Fruit fly (Drosophila melanogaster) whole organism, embryonic: ENCODE results near the gene CG15912.

Source experiments
- Asciz ChIP-seq: fragments of 200-800 bp; sonication (Bioruptor generic); optimal IDR thresholded peaks from 2 replicates; lab custom pipeline; 2017; ENCODE audit warnings: missing biosample characterization, mild to moderate bottlenecking, missing genetic modification characterization, missing genetic modification reagents
- B-H2 ChIP-seq: fragments of 200-800 bp; sonication (Bioruptor generic); optimal IDR thresholded peaks from 2 replicates; lab custom pipeline; 2018; ENCODE audit warnings: missing biosample characterization, mild to moderate bottlenecking, missing genetic modification characterization
- CG1024 ChIP-seq: fragments of 200-800 bp; sonication (Bioruptor generic); IDR thresholded peaks from 2 replicates; pipeline ENCODE4 v1.3.6; 2022; ENCODE audit warnings: missing biosample characterization, missing genetic modification characterization
- CG11247 ChIP-seq: fragments of 200-800 bp; sonication (Bioruptor generic); IDR thresholded peaks from 2 replicates; pipeline ENCODE4 v1.3.6; 2022; ENCODE audit warnings: missing biosample characterization, missing genetic modification characterization
- CG11696 ChIP-seq: fragments of 200-800 bp; sonication (Bioruptor generic); IDR thresholded peaks from 2 replicates; pipeline ENCODE4 v1.3.6; 2022; ENCODE audit warnings: missing biosample characterization, missing genetic modification characterization
- CG12071 ChIP-seq: fragments of 200-800 bp; sonication (Bioruptor generic); optimal IDR thresholded peaks from 3 replicates; lab custom pipeline; 2018; ENCODE audit warnings: missing biosample characterization, mild to moderate bottlenecking, missing genetic modification characterization
- CG13296 ChIP-seq: fragments of 200-800 bp; sonication (Bioruptor generic); optimal IDR thresholded peaks from 3 replicates; lab custom pipeline; 2018; ENCODE audit warnings: missing biosample characterization, mild to moderate bottlenecking, missing genetic modification characterization
- CG13894 ChIP-seq: fragments of 200-800 bp; sonication (Bioruptor generic); optimal IDR thresholded peaks from 3 replicates; lab custom pipeline; 2018; ENCODE audit warnings: missing biosample characterization, mild to moderate bottlenecking, missing genetic modification characterization, moderate library complexity
- CG15073 ChIP-seq: fragments of 200-800 bp; sonication (Bioruptor generic); optimal IDR thresholded peaks from 2 replicates; lab custom pipeline; 2016; ENCODE audit warnings: missing biosample characterization, missing genetic modification characterization
- CG17359 ChIP-seq: fragments of 200-800 bp; sonication (Bioruptor generic); optimal IDR thresholded peaks from 3 replicates; lab custom pipeline; 2018; ENCODE audit warnings: missing biosample characterization, mild to moderate bottlenecking, missing genetic modification characterization, moderate library complexity
- CG17802 ChIP-seq: fragments of 200-800 bp; sonication (Bioruptor generic); optimal IDR thresholded peaks from 2 replicates; lab custom pipeline; 2018; ENCODE audit warnings: missing biosample characterization, mild to moderate bottlenecking, missing genetic modification characterization, moderate library complexity
- CG18262 ChIP-seq: fragments of 200-800 bp; optimal IDR thresholded peaks from 3 replicates; lab custom pipeline; 2019; ENCODE audit warnings: missing biosample characterization, mild to moderate bottlenecking, missing genetic modification characterization, moderate library complexity
- CG31224 ChIP-seq: fragments of 200-800 bp; sonication (Bioruptor generic); IDR thresholded peaks from 2 replicates; pipeline ENCODE4 v1.3.6; 2022; ENCODE audit warnings: missing biosample characterization, missing genetic modification characterization
- CG33213 ChIP-seq: fragments of 200-800 bp; sonication (Bioruptor generic); optimal IDR thresholded peaks from 3 replicates; lab custom pipeline; 2016; ENCODE audit warnings: missing biosample characterization, missing genetic modification characterization
- CG4328 ChIP-seq: fragments of 200-800 bp; sonication (Bioruptor generic); optimal IDR thresholded peaks from 3 replicates; lab custom pipeline; 2017; ENCODE audit warnings: missing biosample characterization, missing genetic modification reagents, missing genetic modification characterization
- CG5180 ChIP-seq: fragments of 200-800 bp; sonication (Bioruptor generic); optimal IDR thresholded peaks from 3 replicates; lab custom pipeline; 2017; ENCODE audit warnings: missing biosample characterization, missing genetic modification characterization, mild to moderate bottlenecking, moderate library complexity, missing genetic modification reagents
- CG6813 ChIP-seq: fragments of 200-800 bp; sonication (Bioruptor generic); optimal IDR thresholded peaks from 2 replicates; lab custom pipeline; 2017; ENCODE audit warnings: missing biosample characterization, missing genetic modification characterization, mild to moderate bottlenecking, moderate library complexity, missing genetic modification reagents
- CG8765 ChIP-seq: fragments of 200-800 bp; sonication (Bioruptor generic); IDR thresholded peaks from 2 replicates; pipeline ENCODE4 v1.3.6; 2022; ENCODE audit warnings: missing biosample characterization, missing genetic modification characterization
- Doc3 ChIP-seq: fragments of 200-800 bp; sonication (Bioruptor generic); IDR thresholded peaks from 3 replicates; pipeline ENCODE4 v1.3.6; 2022; ENCODE audit warnings: missing biosample characterization, missing genetic modification characterization; ENCODE audit not compliant: partially characterized antibody
- Eip74EF ChIP-seq, 2 experiments: fragments of 200-800 bp in 1 of 2; fragments of >200 bp in 1 of 2; sonication (Bioruptor generic) in 1 of 2; optimal IDR thresholded peaks; 2 replicates each; lab custom pipeline; 2017 to 2019; ENCODE audit warnings: missing biosample characterization in 2 of 2, missing genetic modification characterization in 2 of 2, mild to moderate bottlenecking in 1 of 2, moderate library complexity in 1 of 2
- HLH3B ChIP-seq: fragments of 200-800 bp; sonication (Bioruptor generic); IDR thresholded peaks from 2 replicates; pipeline ENCODE4 v1.3.6; 2022; ENCODE audit warnings: missing biosample characterization, missing genetic modification characterization
- Hand ChIP-seq: fragments of 200-800 bp; sonication (Bioruptor generic); optimal IDR thresholded peaks from 2 replicates; lab custom pipeline; 2017; ENCODE audit warnings: mild to moderate bottlenecking, missing biosample characterization, missing genetic modification reagents, missing genetic modification characterization
- Med ChIP-seq: fragments of 200-800 bp; sonication (Bioruptor generic); peaks from one replicate; lab custom pipeline; 2016; ENCODE audit warnings: missing biosample characterization, missing genetic modification characterization, mild to moderate bottlenecking, inconsistent platforms, moderate library complexity
- Meics ChIP-seq: fragments of 200-800 bp; sonication (Bioruptor generic); optimal IDR thresholded peaks from 2 replicates; lab custom pipeline; 2017; ENCODE audit warnings: missing biosample characterization, mild to moderate bottlenecking, missing genetic modification characterization
- NC2β ChIP-seq: fragments of 200-800 bp; sonication (Bioruptor generic); optimal IDR thresholded peaks from 2 replicates; lab custom pipeline; 2016; ENCODE audit warnings: missing biosample characterization, missing genetic modification characterization
- Nf-YB ChIP-seq: fragments of 200-800 bp; sonication (Bioruptor generic); optimal IDR thresholded peaks from 3 replicates; lab custom pipeline; 2019; ENCODE audit warnings: missing biosample characterization, mild to moderate bottlenecking, missing genetic modification characterization, moderate library complexity
- Oaz ChIP-seq: fragments of 200-800 bp; sonication (Bioruptor generic); IDR thresholded peaks from 2 replicates; pipeline ENCODE4 v1.3.6; 2022; ENCODE audit warnings: missing biosample characterization, missing genetic modification characterization
- Ptx1 ChIP-seq: fragments of 200-800 bp; sonication (Bioruptor generic); IDR thresholded peaks from 2 replicates; pipeline ENCODE4 v1.3.6; 2022; ENCODE audit warnings: missing biosample characterization, missing genetic modification characterization
- Ravus ChIP-seq: fragments of 200-800 bp; sonication (Bioruptor generic); IDR thresholded peaks from 2 replicates; pipeline ENCODE4 v1.3.6; 2022; ENCODE audit warnings: missing biosample characterization, missing genetic modification characterization
- Sry-β ChIP-seq: fragments of 200-800 bp; sonication (Bioruptor generic); optimal IDR thresholded peaks from 2 replicates; lab custom pipeline; 2018; ENCODE audit warnings: missing biosample characterization, mild to moderate bottlenecking, missing genetic modification characterization, moderate library complexity
- Trl ChIP-seq, 3 experiments: fragments of >200 bp in 2 of 3; fragments of 200-800 bp in 1 of 3; sonication (Bioruptor generic) in 1 of 3; optimal IDR thresholded peaks; 2 replicates in 1 of 3; 3 replicates in 2 of 3; lab custom pipeline; 2016 to 2017; ENCODE audit warnings: missing biosample characterization in 1 of 3, missing genetic modification characterization in 1 of 3
- ase ChIP-seq: fragments of 200-800 bp; sonication (Bioruptor generic); IDR thresholded peaks from 3 replicates; pipeline ENCODE4 v1.3.6; 2022; ENCODE audit warnings: missing biosample characterization, missing genetic modification characterization
- bcd ChIP-seq: fragments of 200-800 bp; sonication (Bioruptor generic); optimal IDR thresholded peaks from 2 replicates; lab custom pipeline; 2017; ENCODE audit warnings: missing biosample characterization, mild to moderate bottlenecking, missing genetic modification characterization
- bowl ChIP-seq: fragments of 200-800 bp; sonication (Bioruptor generic); IDR thresholded peaks from 2 replicates; pipeline ENCODE4 v1.3.6; 2022; ENCODE audit warnings: missing biosample characterization, missing genetic modification characterization
- cad ChIP-seq: fragments of >200 bp; optimal IDR thresholded peaks from 2 replicates; lab custom pipeline; 2017; ENCODE audit warnings: missing biosample characterization, missing genetic modification characterization
- corto ChIP-seq: fragments of 200-800 bp; sonication (Bioruptor generic); optimal IDR thresholded peaks from 2 replicates; lab custom pipeline; 2016; ENCODE audit warnings: missing biosample characterization, mild to moderate bottlenecking, missing genetic modification characterization, moderate library complexity
- gcm2 ChIP-seq: fragments of 200-800 bp; sonication (Bioruptor generic); optimal IDR thresholded peaks from 2 replicates; lab custom pipeline; 2016; ENCODE audit warnings: missing biosample characterization, missing genetic modification characterization
- gsb ChIP-seq: fragments of 200-800 bp; sonication (Bioruptor generic); IDR thresholded peaks from 2 replicates; pipeline ENCODE4 v1.3.6; 2022; ENCODE audit warnings: missing biosample characterization, missing genetic modification characterization
- hb ChIP-seq: fragments of 200-800 bp; sonication (Bioruptor generic); IDR thresholded peaks from 3 replicates; pipeline ENCODE4 v1.3.6; 2022; ENCODE audit warnings: missing biosample characterization, missing genetic modification characterization; ENCODE audit not compliant: partially characterized antibody
- kah ChIP-seq: fragments of 200-800 bp; sonication (Bioruptor generic); optimal IDR thresholded peaks from 2 replicates; lab custom pipeline; 2018; ENCODE audit warnings: missing biosample characterization, mild to moderate bottlenecking, missing genetic modification characterization
- lmd ChIP-seq: fragments of 200-800 bp; sonication (Bioruptor generic); IDR thresholded peaks from 2 replicates; pipeline ENCODE4 v1.3.6; 2022; ENCODE audit warnings: missing biosample characterization, missing genetic modification characterization
- mld ChIP-seq: fragments of 200-800 bp; sonication (Bioruptor generic); IDR thresholded peaks from 3 replicates; pipeline ENCODE4 v1.3.6; 2022; ENCODE audit warnings: missing biosample characterization, missing genetic modification characterization; ENCODE audit not compliant: partially characterized antibody
- nerfin-1 ChIP-seq: fragments of 200-800 bp; sonication (Bioruptor generic); optimal IDR thresholded peaks from 3 replicates; lab custom pipeline; 2019; ENCODE audit warnings: missing biosample characterization, mild to moderate bottlenecking, missing genetic modification characterization, moderate library complexity
- oc ChIP-seq: fragments of 200-800 bp; sonication (Bioruptor generic); optimal IDR thresholded peaks from 2 replicates; lab custom pipeline; 2018; ENCODE audit warnings: missing biosample characterization, mild to moderate bottlenecking, missing genetic modification characterization, moderate library complexity
- schlank ChIP-seq: fragments of 200-800 bp; sonication (Bioruptor generic); optimal IDR thresholded peaks from 2 replicates; lab custom pipeline; 2018; ENCODE audit warnings: missing biosample characterization, mild to moderate bottlenecking, missing genetic modification characterization
- sens ChIP-seq: fragments of 200-800 bp; sonication (Bioruptor generic); peaks from one replicate; lab custom pipeline; 2016; ENCODE audit warnings: missing biosample characterization, missing genetic modification characterization
- sens-2 ChIP-seq: fragments of 200-800 bp; sonication (Bioruptor generic); IDR thresholded peaks from 2 replicates; pipeline ENCODE4 v1.3.6; 2022; ENCODE audit warnings: missing biosample characterization, missing genetic modification characterization
- slp2 ChIP-seq: fragments of 200-800 bp; sonication (Bioruptor generic); optimal IDR thresholded peaks from 2 replicates; lab custom pipeline; 2016; ENCODE audit warnings: missing biosample characterization, missing genetic modification characterization
- sna ChIP-seq: fragments of 200-800 bp; sonication (Bioruptor generic); IDR thresholded peaks from 2 replicates; pipeline ENCODE4 v1.3.6; 2022; ENCODE audit warnings: missing biosample characterization, missing genetic modification characterization; ENCODE audit not compliant: partially characterized antibody
- wek ChIP-seq: fragments of 200-800 bp; sonication (Bioruptor generic); optimal IDR thresholded peaks from 3 replicates; lab custom pipeline; 2018; ENCODE audit warnings: missing biosample characterization, mild to moderate bottlenecking, missing genetic modification characterization, moderate library complexity

CG15912 gene

dm6 chrX:4529909-4530308, 19.0 kb upstream of the CG15912 start, which contains the start of gene CG3556 (continued):
- TF ChIP-seq Eip74EF (GFP tag; optimal IDR thresholded peaks at IDR 0.05; lab: Kevin White, UChicago) (no peak), CG5180 (GFP tag; lab: Kevin White, UChicago) (no peak), cad (no peak), gcm2 (GFP tag; lab: Kevin White, UChicago) (no peak), CG6813 (GFP tag; lab: Kevin White, UChicago) (peak; percentile 35), kah (GFP tag; lab: Kevin White, UChicago) (no peak), CG12071 (GFP tag; lab: Kevin White, UChicago) (no peak), gsb (GFP tag; lab: Robert Waterston, UW) (no peak), sens-2 (no peak), CG8765 (GFP tag; lab: Robert Waterston, UW) (no peak), B-H2 (GFP tag; lab: Kevin White, UChicago) (no peak), CG17802 (no peak), CG31224 (0 out of 2 replicates have a peak, but pooled peaks have one; percentile 11), CG13296 (no peak), schlank (tag; lab: Kevin White, UChicago) (no peak), CG17359 (tag; lab: Kevin White, UChicago) (peak; percentile 32), CG33213 (GFP tag; lab: Kevin White, UChicago) (peak; percentile 93), corto (GFP tag; lab: Kevin White, UChicago) (no peak), wek (GFP tag; lab: Kevin White, UChicago) (no peak), hb (peak; percentile 52; the same call in 1 of the 3 replicates), CG18262 (tag; lab: Kevin White, UChicago) (no peak), CG13894 (no peak), Ptx1 (GFP tag; lab: Robert Waterston, UW) (peak; percentile 57), Sry-β (GFP tag; lab: Kevin White, UChicago) (no peak), mld (GFP tag; lab: Robert Waterston, UW) (0 out of 3 replicates have a peak, but pooled peaks have one; percentile 32), CG11247 (GFP tag; lab: Robert Waterston, UW) (peak; percentile 67), NC2β (GFP tag; lab: Kevin White, UChicago) (peak; percentile 38), Doc3 (GFP tag; lab: Robert Waterston, UW) (no peak), sens (GFP tag; lab: Kevin White, UChicago) (peak; percentile 26), HLH3B (GFP tag; lab: Robert Waterston, UW) (peak; percentile 37; the same call in 1 of the 2 replicates), Trl (optimal IDR thresholded peaks at IDR 0.05; lab: Kevin White, UChicago) (no peak), Trl (GFP tag; optimal IDR thresholded peaks at IDR 0.05; lab: Kevin White, UChicago) (peak; percentile 44), Hand (GFP tag; lab: Kevin White, UChicago) (no peak), Med (GFP tag; lab: Kevin White, UChicago) (no peak), lmd (GFP tag; lab: Robert Waterston, UW) (no peak; the same call in 1 of the 2 replicates), bowl (GFP tag; lab: Robert Waterston, UW) (no peak), Nf-YB (GFP tag; lab: Kevin White, UChicago) (peak; percentile 22), slp2 (peak; percentile 3), sna (peak; percentile 32; the same call in 1 of the 2 replicates), bcd (GFP tag; lab: Kevin White, UChicago) (no peak), Meics (GFP tag; lab: Kevin White, UChicago) (no peak), Oaz (GFP tag; lab: Robert Waterston, UW) (no peak), CG11696 (GFP tag; lab: Robert Waterston, UW) (no peak), CG15073 (no peak), CG4328 (no peak), Ravus (no peak), oc (tag; lab: Kevin White, UChicago) (no peak), CG1024 (GFP tag; lab: Robert Waterston, UW) (no peak), nerfin-1 (tag; lab: Kevin White, UChicago) (no peak), ase (peak; percentile 59; the same call in 2 of the 3 replicates), Asciz (no peak)
